Worm (Caenorhabditis elegans): Measurements from ENCODE around the gene C33H5.2.

The C33H5.2 gene

DNA sequence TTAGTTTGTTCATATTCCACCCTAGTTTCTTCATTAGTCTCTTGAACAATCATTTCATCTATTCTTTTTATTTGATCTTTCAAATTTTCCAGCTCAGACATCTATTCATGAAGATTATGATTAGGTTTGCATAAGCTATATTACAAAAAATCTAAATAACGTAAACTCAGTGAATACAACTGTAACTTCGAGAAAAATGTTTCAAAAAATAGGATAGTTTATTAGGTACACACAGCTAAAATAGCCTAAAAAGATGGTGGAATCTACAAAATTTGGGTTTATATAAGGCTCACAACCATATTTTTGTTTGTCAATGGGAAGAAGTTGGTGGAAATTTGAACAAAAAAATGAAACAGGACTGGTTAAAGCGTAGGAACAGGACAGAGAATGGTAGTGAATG is 7.9 kb downstream of the C33H5.2 start, which contains the start of gene zgpa-1:
Gene zgpa-1 (minus strand): TSS at position 101 of the 400 bp plus-strand sequence.
- peak; percentile 2 for TF ChIP-seq dve-1 (tag; optimal IDR thresholded peaks at IDR 0.05; ENCODE audit: insufficient read depth)
- no peak for TF ChIP-seq zip-2 (tag; optimal IDR thresholded peaks at IDR 0.05)
- peak; percentile 88 for TF ChIP-seq aha-1 (tag)

ce11 chrIV:7815683-7816183 is 10.9 kb downstream of the C33H5.2 start, which contains the start of gene cdgs-1:
Gene cdgs-1 (minus strand): TSS chrIV:7815733.
- TF ChIP-seq tag-97 (GFP tag; IDR thresholded peaks at IDR 0.05) (no peak), lir-3 (tag; optimal IDR thresholded peaks at IDR 0.05) (no peak), lsy-2 (tag; optimal IDR thresholded peaks at IDR 0.05) (peak in 1 of 2 experiments; percentile 57), Y75B8A.6 (GFP tag; IDR thresholded peaks at IDR 0.05) (no peak), dpl-1 (GFP tag; optimal IDR thresholded peaks at IDR 0.05) (peak; percentile 44), hmg-1.1 (GFP tag; IDR thresholded peaks at IDR 0.05) (0 out of 2 replicates have a peak, but pooled peaks have one; percentile 40), nhr-25 (tag; optimal IDR thresholded peaks at IDR 0.05; ENCODE audit: borderline replicate concordance, insufficient read depth) (no peak), jun-1 (tag; optimal IDR thresholded peaks at IDR 0.05) (no peak), ceh-28 (tag; optimal IDR thresholded peaks at IDR 0.05) (no peak), fkh-10 (GFP tag; optimal IDR thresholded peaks at IDR 0.05) (peak; percentile 51), hlh-30 (tag; optimal IDR thresholded peaks at IDR 0.05; ENCODE audit: insufficient read depth) (peak; percentile 96), daf-8 (GFP tag; IDR thresholded peaks at IDR 0.05) (no peak), vab-7 (GFP tag; IDR thresholded peaks at IDR 0.05) (no peak), lin-38 (GFP tag; IDR thresholded peaks at IDR 0.05) (0 out of 2 replicates have a peak, but pooled peaks have one; percentile 8), pha-4 (GFP tag; IDR thresholded peaks at IDR 0.05) (no peak), pha-4 (tag; optimal IDR thresholded peaks at IDR 0.05) (peak; percentile 26), nhr-28 (tag; optimal IDR thresholded peaks at IDR 0.05) (peak; percentile 64), mep-1 (tag; optimal IDR thresholded peaks at IDR 0.05) (peak; percentile 48), mxl-3 (GFP tag; optimal IDR thresholded peaks at IDR 0.05) (peak; percentile 74), ctbp-1 (GFP tag; IDR thresholded peaks at IDR 0.05) (peak; percentile 23; the same call in 1 of the 2 replicates), nhr-77 (tag; optimal IDR thresholded peaks at IDR 0.05) (peak; percentile 38), nhr-102 (tag; optimal IDR thresholded peaks at IDR 0.05) (no peak), lin-29 (GFP tag; IDR thresholded peaks at IDR 0.05) (no peak), aly-2 (tag; optimal IDR thresholded peaks at IDR 0.05) (no peak), php-3 (GFP tag; IDR thresholded peaks at IDR 0.05) (no peak), hlh-11 (tag; optimal IDR thresholded peaks at IDR 0.05) (peak; percentile 72), mdl-1 (tag; optimal IDR thresholded peaks at IDR 0.05) (peak; percentile 59 to 90), aha-1 (tag) (no peak), dve-1 (tag; optimal IDR thresholded peaks at IDR 0.05; ENCODE audit: insufficient read depth) (peak; percentile 8), rbr-2 (tag; optimal IDR thresholded peaks at IDR 0.05) (peak; percentile 42), saeg-2 (GFP tag; IDR thresholded peaks at IDR 0.05) (no peak), nhr-11 (tag; optimal IDR thresholded peaks at IDR 0.05) (peak; percentile 44), daf-16 (GFP tag; optimal IDR thresholded peaks at IDR 0.05) (no peak), daf-16 (tag; optimal IDR thresholded peaks at IDR 0.05) (peak; percentile 94), ces-1 (GFP tag; optimal IDR thresholded peaks at IDR 0.05) (peak; percentile 40), madf-9 (GFP tag; conservative IDR thresholded peaks at IDR 0.05) (no peak)

DNA sequence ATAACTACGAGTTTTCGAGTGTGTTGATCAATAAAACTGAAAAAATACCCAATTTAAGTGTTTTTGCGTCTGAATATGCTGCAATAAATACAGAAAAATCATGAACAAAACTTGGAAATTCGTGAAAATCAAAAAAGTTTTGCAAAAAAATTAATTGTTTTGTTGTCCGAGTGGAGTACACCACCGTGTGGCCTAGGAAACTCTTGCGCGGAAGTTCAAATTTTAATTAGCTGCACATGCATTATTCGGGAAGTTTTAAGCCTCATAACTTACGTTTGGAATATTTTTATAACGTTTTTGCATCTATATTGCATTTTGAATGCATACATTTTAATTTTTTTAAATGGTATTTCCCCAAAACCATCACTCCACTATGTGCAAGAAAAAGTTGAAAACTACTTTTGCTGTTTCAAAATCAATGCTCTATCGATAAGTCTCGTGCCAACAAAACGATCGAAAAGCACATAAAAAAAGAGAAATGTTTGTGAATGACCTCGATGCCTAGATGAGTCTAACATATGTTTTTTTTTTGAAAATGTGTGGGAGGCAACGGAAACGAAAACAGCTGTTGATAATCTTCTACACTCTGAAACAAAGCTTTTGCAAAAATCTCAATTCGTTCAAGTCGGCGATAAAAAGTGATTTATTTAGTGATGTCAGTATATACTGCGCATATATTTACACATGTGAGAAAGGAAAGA is 11.7 kb downstream of the C33H5.2 start:
- TF ChIP-seq lin-38 (GFP tag; IDR thresholded peaks at IDR 0.05) (peak; percentile 40), T26A8.4 (GFP tag; IDR thresholded peaks at IDR 0.05) (no peak), dpl-1 (GFP tag; optimal IDR thresholded peaks at IDR 0.05) (peak; percentile 83), Y48G9A.11 (GFP tag; IDR thresholded peaks at IDR 0.05) (peak; percentile 50; the same call in 1 of the 2 replicates), aha-1 (tag) (peak; percentile 60), lsy-2 (tag; optimal IDR thresholded peaks at IDR 0.05) (peak in 1 of 2 experiments; percentile 45), dmd-6 (GFP tag; IDR thresholded peaks at IDR 0.05) (peak; percentile 38; the same call in 1 of the 2 replicates), mes-2 (tag; optimal IDR thresholded peaks at IDR 0.05; ENCODE audit: poor library complexity, severe bottlenecking) (peak; percentile 92), hif-1 (tag; optimal IDR thresholded peaks at IDR 0.05) (peak in 1 of 2 experiments; percentile 22), dve-1 (tag; optimal IDR thresholded peaks at IDR 0.05; ENCODE audit: insufficient read depth) (peak; percentile 41), nhr-28 (tag; optimal IDR thresholded peaks at IDR 0.05) (peak; percentile 32), ZK337.2 (GFP tag; IDR thresholded peaks at IDR 0.05) (peak; percentile 49; the same call in 1 of the 2 replicates), unc-130 (GFP tag; optimal IDR thresholded peaks at IDR 0.05) (peak; percentile 62), daf-16 (GFP tag; optimal IDR thresholded peaks at IDR 0.05) (no peak), daf-16 (tag; optimal IDR thresholded peaks at IDR 0.05) (peak; percentile 24), hlh-11 (tag; optimal IDR thresholded peaks at IDR 0.05) (peak; percentile 29), attf-4 (tag; optimal IDR thresholded peaks at IDR 0.05) (no peak)
